Worm (Caenorhabditis elegans): Measurements from ENCODE around the gene Y97E10AR.6.

The Y97E10AR.6 gene

ce11 chrV:8000929-8001513, 12.7 kb downstream of the Y97E10AR.6 start, which contains the start of gene Y97E10AR.1 (continued):
- TF ChIP-seq dpff-1 (tag; optimal IDR thresholded peaks at IDR 0.05) (no peak), ama-1 (optimal IDR thresholded peaks at IDR 0.05) (no peak), ama-1 (GFP tag; optimal IDR thresholded peaks at IDR 0.05) (no peak), egrh-3 (GFP tag; IDR thresholded peaks at IDR 0.05) (peak; percentile 8; the same call in 1 of the 2 replicates), hrde-1 (tag; optimal IDR thresholded peaks at IDR 0.05; ENCODE audit: borderline replicate concordance) (no peak), ztf-28 (GFP tag; IDR thresholded peaks at IDR 0.05) (no peak), rpc-1 (optimal IDR thresholded peaks at IDR 0.05) (no peak), rpc-1 (tag; optimal IDR thresholded peaks at IDR 0.05) (no peak), dox-1 (GFP tag; IDR thresholded peaks at IDR 0.05) (no peak; the same call in 1 of the 2 replicates), ztf-22 (GFP tag; optimal IDR thresholded peaks at IDR 0.05) (peak; percentile 75), Y56A3A.18 (GFP tag; IDR thresholded peaks at IDR 0.05) (0 out of 2 replicates have a peak, but pooled peaks have one; percentile 68), cebp-1 (GFP tag; IDR thresholded peaks at IDR 0.05) (no peak), cebp-1 (tag; optimal IDR thresholded peaks at IDR 0.05) (peak; percentile 88), ceh-91 (GFP tag; IDR thresholded peaks at IDR 0.05) (no peak), rec-8 (tag; optimal IDR thresholded peaks at IDR 0.05) (no peak), F10E7.11 (tag; optimal IDR thresholded peaks at IDR 0.05) (no peak), hlh-12 (tag; optimal IDR thresholded peaks at IDR 0.05) (no peak), zfh-2 (GFP tag; conservative IDR thresholded peaks at IDR 0.05) (0 out of 2 replicates have a peak, but pooled peaks have one; percentile 5), madf-3 (GFP tag; IDR thresholded peaks at IDR 0.05) (0 out of 2 replicates have a peak, but pooled peaks have one; percentile 30), him-1 (tag; optimal IDR thresholded peaks at IDR 0.05) (no peak), lsy-27 (tag; optimal IDR thresholded peaks at IDR 0.05; ENCODE audit: borderline replicate concordance, insufficient read depth) (no peak), nfyb-1 (GFP tag; IDR thresholded peaks at IDR 0.05) (peak; percentile 49; the same call in 1 of the 2 replicates), ztf-6 (GFP tag; IDR thresholded peaks at IDR 0.05) (no peak), ets-4 (GFP tag; optimal IDR thresholded peaks at IDR 0.05) (peak; percentile 52), nhr-179 (tag; optimal IDR thresholded peaks at IDR 0.05) (no peak), repo-1 (tag; optimal IDR thresholded peaks at IDR 0.05) (no peak), snpc-1.1 (tag; optimal IDR thresholded peaks at IDR 0.05; ENCODE audit: insufficient read depth) (no peak), let-607 (tag; optimal IDR thresholded peaks at IDR 0.05) (peak; percentile 62 to 68), F52B5.7 (tag; optimal IDR thresholded peaks at IDR 0.05) (no peak), attf-5 (GFP tag; optimal IDR thresholded peaks at IDR 0.05) (peak; percentile 85), B0019.2 (GFP tag; conservative IDR thresholded peaks at IDR 0.05) (no peak), lag-1 (GFP tag; IDR thresholded peaks at IDR 0.05) (no peak), lin-40 (tag; optimal IDR thresholded peaks at IDR 0.05) (peak; percentile 84), dpl-1 (GFP tag; optimal IDR thresholded peaks at IDR 0.05) (no peak), madf-6 (GFP tag; IDR thresholded peaks at IDR 0.05) (no peak), sea-2 (GFP tag; IDR thresholded peaks at IDR 0.05) (no peak), B0336.3 (GFP tag; IDR thresholded peaks at IDR 0.05) (no peak; the same call in 1 of the 2 replicates), ceh-100 (GFP tag; IDR thresholded peaks at IDR 0.05) (no peak), chd-7 (tag; optimal IDR thresholded peaks at IDR 0.05) (no peak), D2030.7 (GFP tag; IDR thresholded peaks at IDR 0.05) (no peak), ceh-40 (GFP tag; IDR thresholded peaks at IDR 0.05) (no peak), mes-4 (tag; optimal IDR thresholded peaks at IDR 0.05) (no peak), ceh-27 (GFP tag; optimal IDR thresholded peaks at IDR 0.05) (peak; percentile 27), Y53F4B.3 (GFP tag; IDR thresholded peaks at IDR 0.05) (no peak), C17E4.6 (GFP tag; IDR thresholded peaks at IDR 0.05) (no peak), Y95B8A.8 (GFP tag; IDR thresholded peaks at IDR 0.05) (no peak), mel-28 (tag; optimal IDR thresholded peaks at IDR 0.05; ENCODE audit: borderline replicate concordance) (no peak), pha-4 (tag; optimal IDR thresholded peaks at IDR 0.05) (peak; percentile 58)

Measured in whole organism, young adult.